Fruit fly (Drosophila melanogaster): ENCODE results near the gene mRpL22.

mRpL22 gene

dm6 chrX:16833097-16833496 lies 49.4 kb downstream of the mRpL22 start (continued):
- TF ChIP-seq bbx (GFP tag; IDR thresholded peaks at IDR 0.05; ENCODE audit: partially characterized antibody) (no peak), Blimp-1 (GFP tag; optimal IDR thresholded peaks at IDR 0.05) (peak; percentile 81), CG3847 (GFP tag; IDR thresholded peaks at IDR 0.05) (peak; percentile 55), Gug (GFP tag; IDR thresholded peaks at IDR 0.05) (peak; percentile 44; the same call in 3 of the 4 replicates), C15 (GFP tag; IDR thresholded peaks at IDR 0.05) (no peak), gsb (GFP tag; IDR thresholded peaks at IDR 0.05) (no peak), E2f1 (GFP tag; IDR thresholded peaks at IDR 0.05) (peak; percentile 64; the same call in 1 of the 2 replicates), D (optimal IDR thresholded peaks at IDR 0.05) (no peak), D (GFP tag; optimal IDR thresholded peaks at IDR 0.05) (peak; percentile 82), CG17328 (GFP tag; IDR thresholded peaks at IDR 0.05) (peak; percentile 88), Sox100B (GFP tag; optimal IDR thresholded peaks at IDR 0.05) (peak; percentile 70), CG16813 (GFP tag; IDR thresholded peaks at IDR 0.05; ENCODE audit: partially characterized antibody) (no peak), CG10979 (tag; optimal IDR thresholded peaks at IDR 0.05) (peak; percentile 84), MTF-1 (GFP tag; optimal IDR thresholded peaks at IDR 0.05; ENCODE audit: borderline replicate concordance) (peak; percentile 41), ssp (GFP tag; IDR thresholded peaks at IDR 0.05) (no peak), Meics (GFP tag; optimal IDR thresholded peaks at IDR 0.05) (peak; percentile 56), tx (GFP tag; optimal IDR thresholded peaks at IDR 0.05) (peak; percentile 55), disco-r (GFP tag; optimal IDR thresholded peaks at IDR 0.05) (peak; percentile 40), CG6813 (GFP tag; optimal IDR thresholded peaks at IDR 0.05) (peak; percentile 61), inv (GFP tag; IDR thresholded peaks at IDR 0.05; ENCODE audit: partially characterized antibody) (no peak), onecut (GFP tag; IDR thresholded peaks at IDR 0.05) (peak; percentile 67), CG7357 (GFP tag; IDR thresholded peaks at IDR 0.05) (peak; percentile 67; the same call in 2 of the 3 replicates), CG10209 (GFP tag; optimal IDR thresholded peaks at IDR 0.05) (peak; percentile 67), salm (tag; optimal IDR thresholded peaks at IDR 0.05) (peak; percentile 65), ATbp (GFP tag; optimal IDR thresholded peaks at IDR 0.05) (peak; percentile 87), Nf-YA (GFP tag; IDR thresholded peaks at IDR 0.05) (peak; percentile 50; the same call in 1 of the 2 replicates), CG3726 (GFP tag; IDR thresholded peaks at IDR 0.05) (no peak), Hr78 (GFP tag; optimal IDR thresholded peaks at IDR 0.05) (peak in 1 of 2 experiments; percentile 61), sna (GFP tag; IDR thresholded peaks at IDR 0.05; ENCODE audit: partially characterized antibody) (no peak), CG6854 (GFP tag; optimal IDR thresholded peaks at IDR 0.05) (peak; percentile 9), CG13894 (tag; optimal IDR thresholded peaks at IDR 0.05) (no peak), CG11695 (GFP tag; IDR thresholded peaks at IDR 0.05) (peak; percentile 61; the same call in 2 of the 3 replicates), chinmo (GFP tag; IDR thresholded peaks at IDR 0.05; ENCODE audit: partially characterized antibody) (no peak), CG18619 (GFP tag; optimal IDR thresholded peaks at IDR 0.05) (peak; percentile 50), btn (GFP tag; optimal IDR thresholded peaks at IDR 0.05) (peak; percentile 73), Hr51 (GFP tag; optimal IDR thresholded peaks at IDR 0.05) (peak; percentile 21 to 81), ERR (GFP tag; optimal IDR thresholded peaks at IDR 0.05) (peak; percentile 52), Rx (GFP tag; IDR thresholded peaks at IDR 0.05) (peak; percentile 60), Bdp1 (GFP tag; optimal IDR thresholded peaks at IDR 0.05) (peak; percentile 27), h (optimal IDR thresholded peaks at IDR 0.05) (no peak), trh (GFP tag; optimal IDR thresholded peaks at IDR 0.05) (no peak), chm (GFP tag; IDR thresholded peaks at IDR 0.05) (no peak), tna (GFP tag; IDR thresholded peaks at IDR 0.05; ENCODE audit: partially characterized antibody) (no peak), Atf6 (GFP tag; IDR thresholded peaks at IDR 0.05) (0 out of 2 replicates have a peak, but pooled peaks have one; percentile 24), CG31441 (GFP tag; IDR thresholded peaks at IDR 0.05) (peak; percentile 87), croc (GFP tag; conservative IDR thresholded peaks at IDR 0.05) (peak; percentile 69; the same call in 2 of the 3 replicates), vvl (GFP tag; IDR thresholded peaks at IDR 0.05) (peak; percentile 87), fd102C (GFP tag; optimal IDR thresholded peaks at IDR 0.05) (no peak), CG4730 (GFP tag; IDR thresholded peaks at IDR 0.05) (peak; percentile 58), CG17612 (GFP tag; IDR thresholded peaks at IDR 0.05) (0 out of 2 replicates have a peak, but pooled peaks have one; percentile 35)

Measured in whole organism, embryonic.